Worm (Caenorhabditis elegans) whole organism, L1 larva: Measurements from ENCODE around the gene btb-2.

Source experiments
- nhr-237 ChIP-seq: fragments of 150-350 bp; optimal IDR thresholded peaks from 2 replicates; lab custom pipeline; 2014; ENCODE audit warnings: missing biosample characterization, missing genetic modification characterization
- unc-62 ChIP-seq: fragments of 150-350 bp; optimal IDR thresholded peaks from 2 replicates; lab custom pipeline; 2014; ENCODE audit warnings: missing biosample characterization, missing genetic modification reagents, missing genetic modification characterization

- TF ChIP-seq unc-62 = no peak
- TF ChIP-seq nhr-237 (tag; lab: Kevin White, UChicago) = no peak
Measured at ce11 chrII:6391195-6391594, 10.6 kb upstream of the btb-2 start, which contains the start of gene F58F12.3.
